Fruit fly (Drosophila melanogaster): ENCODE measurements around the gene CG5078.

CG5078 gene

dm6 chr3L:20494262-20494601 lies 11.6 kb upstream of the CG5078 start (continued):
- no peak for TF ChIP-seq Stat92E (GFP tag; optimal IDR thresholded peaks at IDR 0.05)
- TF ChIP-seq Bteb2 (GFP tag; optimal IDR thresholded peaks at IDR 0.05) = no peak
- TF ChIP-seq CG9932 (GFP tag; IDR thresholded peaks at IDR 0.05) = peak; percentile 8; the same call in 1 of the 2 replicates
- TF ChIP-seq HLHmδ (GFP tag; optimal IDR thresholded peaks at IDR 0.05) = no peak
- TF ChIP-seq NK7.1 (GFP tag; optimal IDR thresholded peaks at IDR 0.05) = no peak
- peak; percentile 56 for TF ChIP-seq slbo (GFP tag; IDR thresholded peaks at IDR 0.05)
- peak; percentile 9 for TF ChIP-seq Xbp1 (GFP tag; optimal IDR thresholded peaks at IDR 0.05)
- TF ChIP-seq CG11560 (tag; IDR thresholded peaks at IDR 0.05) = no peak
- no peak for TF ChIP-seq CG9215 (GFP tag; IDR thresholded peaks at IDR 0.05)
- no peak for TF ChIP-seq Poxn (GFP tag; IDR thresholded peaks at IDR 0.05)
- no peak for TF ChIP-seq CG12744 (GFP tag; optimal IDR thresholded peaks at IDR 0.05)
- TF ChIP-seq BtbVII (GFP tag; optimal IDR thresholded peaks at IDR 0.05) = no peak
- TF ChIP-seq Spps (tag; optimal IDR thresholded peaks at IDR 0.05) = no peak
- TF ChIP-seq CG16813 (GFP tag; IDR thresholded peaks at IDR 0.05; ENCODE audit: partially characterized antibody) = no peak
- TF ChIP-seq CG1603 (tag; optimal IDR thresholded peaks at IDR 0.05) = no peak
- no peak for TF ChIP-seq Drgx (GFP tag; IDR thresholded peaks at IDR 0.05)
- peak; percentile 64 for TF ChIP-seq Med (GFP tag)
- TF ChIP-seq gsb (GFP tag; IDR thresholded peaks at IDR 0.05) = no peak
- no peak for TF ChIP-seq Dp (GFP tag; optimal IDR thresholded peaks at IDR 0.05)
- no peak for TF ChIP-seq sens (GFP tag)
- TF ChIP-seq seq (GFP tag; IDR thresholded peaks at IDR 0.05) = no peak
- TF ChIP-seq CG6254 (GFP tag; optimal IDR thresholded peaks at IDR 0.05) = no peak
- TF ChIP-seq Max (GFP tag; optimal IDR thresholded peaks at IDR 0.05) = no peak
- no peak for TF ChIP-seq YL-1 (GFP tag; optimal IDR thresholded peaks at IDR 0.05)
- no peak for TF ChIP-seq CG1602 (GFP tag; optimal IDR thresholded peaks at IDR 0.05)
- no peak for TF ChIP-seq CG30020 (tag; optimal IDR thresholded peaks at IDR 0.05)
- TF ChIP-seq E2f1 (GFP tag; IDR thresholded peaks at IDR 0.05) = no peak
- peak; percentile 7 for TF ChIP-seq CG7556 (GFP tag; optimal IDR thresholded peaks at IDR 0.05)
- no peak for TF ChIP-seq eyg (GFP tag; optimal IDR thresholded peaks at IDR 0.05)
- TF ChIP-seq CG2199 (GFP tag; IDR thresholded peaks at IDR 0.05) = no peak
- no peak for TF ChIP-seq sc (optimal IDR thresholded peaks at IDR 0.05)
- no peak for TF ChIP-seq sc (GFP tag; optimal IDR thresholded peaks at IDR 0.05)
- TF ChIP-seq sd (tag; optimal IDR thresholded peaks at IDR 0.05) = no peak
- no peak for TF ChIP-seq Dll (GFP tag; IDR thresholded peaks at IDR 0.05; ENCODE audit: partially characterized antibody)
- TF ChIP-seq unc-4 (GFP tag; IDR thresholded peaks at IDR 0.05; ENCODE audit: partially characterized antibody) = no peak
- no peak for TF ChIP-seq lola (GFP tag; optimal IDR thresholded peaks at IDR 0.05)
- TF ChIP-seq CG33213 (GFP tag; optimal IDR thresholded peaks at IDR 0.05) = no peak
- TF ChIP-seq CG7839 (tag; optimal IDR thresholded peaks at IDR 0.05) = peak; percentile 52
- no peak for TF ChIP-seq eve (GFP tag; optimal IDR thresholded peaks at IDR 0.05)
- no peak for TF ChIP-seq Dref (GFP tag; IDR thresholded peaks at IDR 0.05)
- TF ChIP-seq nau (GFP tag; optimal IDR thresholded peaks at IDR 0.05) = no peak
- TF ChIP-seq CG7271 (tag; optimal IDR thresholded peaks at IDR 0.05) = no peak
- no peak for TF ChIP-seq zf30C (GFP tag; optimal IDR thresholded peaks at IDR 0.05)
- TF ChIP-seq Eip74EF (GFP tag; optimal IDR thresholded peaks at IDR 0.05) = no peak
- no peak for TF ChIP-seq Hey (tag; optimal IDR thresholded peaks at IDR 0.05)
- TF ChIP-seq CG18262 (tag; optimal IDR thresholded peaks at IDR 0.05) = peak; percentile 48
- TF ChIP-seq fd96Cb (tag; optimal IDR thresholded peaks at IDR 0.05) = no peak
- no peak for TF ChIP-seq Mad (GFP tag; optimal IDR thresholded peaks at IDR 0.05)
- TF ChIP-seq Sry-β (GFP tag; optimal IDR thresholded peaks at IDR 0.05) = no peak
- TF ChIP-seq CG8281 (tag; optimal IDR thresholded peaks at IDR 0.05) = no peak
- no peak for TF ChIP-seq Scr (GFP tag; IDR thresholded peaks at IDR 0.05; ENCODE audit: partially characterized antibody)
- TF ChIP-seq pnt (GFP tag; optimal IDR thresholded peaks at IDR 0.05) = no peak
